Worm (Caenorhabditis elegans) whole organism, L3 larva: ENCODE measurements around the gene tbh-1.

Experiments used
- ZK546.5 ChIP-seq: sonication (generic microtip); optimal IDR thresholded peaks from 2 replicates; lab custom pipeline; 2017; ENCODE audit warnings: missing biosample characterization, missing genetic modification characterization
- aly-2 ChIP-seq: fragments of 150-350 bp; optimal IDR thresholded peaks from 2 replicates; lab custom pipeline; 2014; ENCODE audit warnings: missing biosample characterization, missing genetic modification characterization
- ama-1 ChIP-seq: fragments of 150-350 bp; optimal IDR thresholded peaks from 2 replicates; lab custom pipeline; 2018
- ceh-16 ChIP-seq: sonication (generic microtip); optimal IDR thresholded peaks from 2 replicates; lab custom pipeline; 2017; ENCODE audit warnings: missing biosample characterization, missing genetic modification characterization
- ceh-28 ChIP-seq: fragments of 150-350 bp; optimal IDR thresholded peaks from 2 replicates; lab custom pipeline; 2014; ENCODE audit warnings: missing biosample characterization, missing genetic modification reagents, missing genetic modification characterization
- ceh-82 ChIP-seq: fragments of 150-350 bp; optimal IDR thresholded peaks from 2 replicates; lab custom pipeline; 2014; ENCODE audit warnings: missing biosample characterization, missing genetic modification characterization
- ceh-9 ChIP-seq: sonication (generic microtip); optimal IDR thresholded peaks from 2 replicates; lab custom pipeline; 2018; ENCODE audit warnings: missing biosample characterization, missing genetic modification characterization
- daf-12 ChIP-seq: fragments of 150-350 bp; optimal IDR thresholded peaks from 2 replicates; lab custom pipeline; 2014; ENCODE audit warnings: missing biosample characterization, missing genetic modification reagents, missing genetic modification characterization
- egl-27 ChIP-seq: sonication (generic microtip); optimal IDR thresholded peaks from 4 replicates; lab custom pipeline; 2017; ENCODE audit warnings: missing biosample characterization, missing genetic modification reagents, missing genetic modification characterization
- elt-1 ChIP-seq: fragments of 150-350 bp; optimal IDR thresholded peaks from 2 replicates; lab custom pipeline; 2014; ENCODE audit warnings: missing biosample characterization, missing genetic modification characterization
- elt-2 ChIP-seq: sonication (generic microtip); optimal IDR thresholded peaks from 2 replicates; lab custom pipeline; 2016; ENCODE audit warnings: missing genetic modification reagents, mild to moderate bottlenecking, missing genetic modification characterization, missing compliant biosample characterization
- elt-3 ChIP-seq, 3 experiments: fragments of 150-350 bp in 1 of 3; sonication (generic microtip) in 2 of 3; optimal IDR thresholded peaks; 2 replicates in 2 of 3; 4 replicates in 1 of 3; lab custom pipeline; 2014 to 2017; ENCODE audit warnings: missing biosample characterization in 3 of 3, missing genetic modification characterization in 3 of 3
- eor-1 ChIP-seq, 2 experiments: fragments of 150-350 bp; optimal IDR thresholded peaks; 2 replicates each; lab custom pipeline; 2014 to 2018; ENCODE audit warnings: missing biosample characterization in 2 of 2, missing genetic modification characterization in 2 of 2
- fkh-10 ChIP-seq: sonication (generic microtip); optimal IDR thresholded peaks from 2 replicates; lab custom pipeline; 2017; ENCODE audit warnings: missing biosample characterization, missing genetic modification reagents, missing genetic modification characterization
- fkh-2 ChIP-seq: fragments of 150-350 bp; optimal IDR thresholded peaks from 2 replicates; lab custom pipeline; 2014; ENCODE audit warnings: missing biosample characterization, missing genetic modification reagents, missing genetic modification characterization
- fos-1 ChIP-seq: fragments of 150-350 bp; optimal IDR thresholded peaks from 2 replicates; lab custom pipeline; 2014; ENCODE audit warnings: missing biosample characterization, missing genetic modification characterization
- hmg-11 ChIP-seq: sonication (generic microtip); optimal IDR thresholded peaks from 2 replicates; lab custom pipeline; 2016; ENCODE audit warnings: missing genetic modification characterization, missing compliant biosample characterization
- jun-1 ChIP-seq: fragments of 150-350 bp; optimal IDR thresholded peaks from 2 replicates; lab custom pipeline; 2014; ENCODE audit warnings: missing biosample characterization, missing genetic modification reagents, missing genetic modification characterization
- lin-15B ChIP-seq: fragments of 150-350 bp; optimal IDR thresholded peaks from 2 replicates; lab custom pipeline; 2014; ENCODE audit warnings: missing biosample characterization, missing genetic modification characterization
- lin-39 ChIP-seq: fragments of 150-350 bp; optimal IDR thresholded peaks from 2 replicates; lab custom pipeline; 2018; ENCODE audit warnings: missing biosample characterization, missing genetic modification reagents, missing genetic modification characterization
- lsy-12 ChIP-seq: sonication (generic microtip); optimal IDR thresholded peaks from 2 replicates; lab custom pipeline; 2016; ENCODE audit warnings: mild to moderate bottlenecking, missing genetic modification characterization, missing compliant biosample characterization
- mml-1 ChIP-seq: fragments of 150-350 bp; sonication (generic microtip); optimal IDR thresholded peaks from 3 replicates; lab custom pipeline; 2014; ENCODE audit warnings: missing biosample characterization, missing genetic modification characterization
- nfya-1 ChIP-seq: sonication (generic microtip); optimal IDR thresholded peaks from 2 replicates; lab custom pipeline; 2017; ENCODE audit warnings: missing genetic modification characterization, mild to moderate bottlenecking, missing compliant biosample characterization, antibody characterized with exemption, moderate library complexity; ENCODE audit not compliant: insufficient read depth
- nhr-11 ChIP-seq: fragments of 150-350 bp; optimal IDR thresholded peaks from 2 replicates; lab custom pipeline; 2014; ENCODE audit warnings: missing biosample characterization, missing genetic modification characterization
- nhr-12 ChIP-seq: fragments of 150-350 bp; optimal IDR thresholded peaks from 2 replicates; lab custom pipeline; 2014; ENCODE audit warnings: missing biosample characterization, missing genetic modification characterization
- nhr-23 ChIP-seq: fragments of 150-350 bp; optimal IDR thresholded peaks from 2 replicates; lab custom pipeline; 2014; ENCODE audit warnings: missing biosample characterization, missing genetic modification reagents, missing genetic modification characterization
- nhr-237 ChIP-seq: fragments of 150-350 bp; optimal IDR thresholded peaks from 2 replicates; lab custom pipeline; 2014; ENCODE audit warnings: missing biosample characterization, missing genetic modification characterization
- nhr-25 ChIP-seq: sonication (generic microtip); optimal IDR thresholded peaks from 2 replicates; lab custom pipeline; 2017; ENCODE audit warnings: missing biosample characterization, missing genetic modification characterization
- nhr-28 ChIP-seq: fragments of 150-350 bp; optimal IDR thresholded peaks from 2 replicates; lab custom pipeline; 2014; ENCODE audit warnings: missing biosample characterization, missing genetic modification characterization
- nhr-43 ChIP-seq: sonication (generic microtip); optimal IDR thresholded peaks from 2 replicates; lab custom pipeline; 2016; ENCODE audit warnings: mild to moderate bottlenecking, missing genetic modification characterization, missing compliant biosample characterization; ENCODE audit not compliant: poor library complexity, severe bottlenecking
- nhr-67 ChIP-seq: fragments of 150-350 bp; optimal IDR thresholded peaks from 2 replicates; lab custom pipeline; 2014; ENCODE audit warnings: missing biosample characterization, missing genetic modification characterization
- nhr-76 ChIP-seq: fragments of 150-350 bp; sonication (generic microtip); optimal IDR thresholded peaks from 5 replicates; lab custom pipeline; 2014; ENCODE audit warnings: missing biosample characterization, missing genetic modification characterization
- nhr-77 ChIP-seq: fragments of 150-350 bp; optimal IDR thresholded peaks from 2 replicates; lab custom pipeline; 2014; ENCODE audit warnings: missing biosample characterization, missing genetic modification characterization
- pha-4 ChIP-seq: fragments of 150-350 bp; optimal IDR thresholded peaks from 2 replicates; lab custom pipeline; 2014; ENCODE audit warnings: missing biosample characterization, missing genetic modification reagents, missing genetic modification characterization
- pqm-1 ChIP-seq: fragments of 150-350 bp; optimal IDR thresholded peaks from 2 replicates; lab custom pipeline; 2017; ENCODE audit warnings: missing biosample characterization, missing genetic modification characterization, inconsistent platforms
- sea-2 ChIP-seq: fragments of 150-350 bp; sonication (generic microtip); optimal IDR thresholded peaks from 4 replicates; lab custom pipeline; 2014; ENCODE audit warnings: missing biosample characterization, missing genetic modification reagents, missing genetic modification characterization
- skn-1 ChIP-seq: fragments of 150-350 bp; optimal IDR thresholded peaks from 2 replicates; lab custom pipeline; 2014; ENCODE audit warnings: missing biosample characterization, missing genetic modification characterization
- snpc-4 ChIP-seq: fragments of 150-350 bp; optimal IDR thresholded peaks from 2 replicates; lab custom pipeline; 2014; ENCODE audit warnings: missing biosample characterization, missing genetic modification characterization
- tbx-2 ChIP-seq: sonication (generic microtip); optimal IDR thresholded peaks from 2 replicates; lab custom pipeline; 2016; ENCODE audit warnings: mild to moderate bottlenecking, missing genetic modification characterization, missing compliant biosample characterization
- unc-39 ChIP-seq: sonication (generic microtip); optimal IDR thresholded peaks from 4 replicates; lab custom pipeline; 2017; ENCODE audit warnings: missing biosample characterization, missing genetic modification characterization
- unc-62 ChIP-seq: fragments of 150-350 bp; sonication (generic microtip); optimal IDR thresholded peaks from 4 replicates; lab custom pipeline; 2014; ENCODE audit warnings: missing biosample characterization, missing genetic modification reagents, missing genetic modification characterization
- zag-1 ChIP-seq: fragments of 150-350 bp; optimal IDR thresholded peaks from 2 replicates; lab custom pipeline; 2014; ENCODE audit warnings: missing biosample characterization, missing genetic modification characterization
- ztf-11 ChIP-seq: fragments of 150-350 bp; optimal IDR thresholded peaks from 2 replicates; lab custom pipeline; 2014; ENCODE audit warnings: missing biosample characterization, missing genetic modification characterization
- ztf-4 ChIP-seq: fragments of 150-350 bp; optimal IDR thresholded peaks from 2 replicates; lab custom pipeline; 2014; ENCODE audit warnings: missing biosample characterization, missing genetic modification characterization

tbh-1 gene

DNA sequence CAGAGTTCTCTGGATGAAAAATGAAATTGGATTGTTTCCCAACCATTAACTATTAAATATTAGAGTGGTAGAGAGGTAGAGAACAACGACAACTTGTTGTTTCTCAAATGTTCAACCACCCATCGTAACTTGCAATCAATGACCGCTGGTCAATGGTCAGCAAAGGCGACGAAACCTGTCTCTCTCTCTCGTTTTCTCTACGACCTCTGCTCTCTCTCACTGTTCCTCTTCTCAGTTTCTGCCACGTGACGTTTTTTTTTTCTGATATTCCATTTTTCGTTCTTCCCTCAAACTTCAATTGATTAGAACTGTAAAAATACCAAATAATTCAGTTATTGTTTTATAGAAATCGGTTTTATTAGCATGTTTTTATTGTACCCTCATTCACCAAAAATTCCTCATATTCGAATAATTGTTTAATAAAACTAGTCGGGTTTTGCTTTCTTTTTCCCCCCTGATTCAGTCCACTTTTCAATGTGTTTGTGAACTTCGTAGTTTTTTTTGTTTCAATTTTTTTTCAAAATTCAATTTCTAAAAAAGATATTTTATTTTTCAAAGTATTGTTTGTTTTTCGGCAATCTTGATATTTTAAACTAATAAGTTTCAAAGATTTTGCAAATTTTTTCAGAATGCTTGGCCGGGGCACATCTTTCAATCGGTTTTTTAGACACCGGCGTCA lies 7.6 kb downstream of the tbh-1 start, which contains the start of gene suox-1 (continued):
- TF ChIP-seq ZK546.5 (tag; lab: Kevin White, UChicago): no peak
- TF ChIP-seq skn-1: no peak
- TF ChIP-seq nhr-25 (tag; lab: Kevin White, UChicago): peak; percentile 48
- TF ChIP-seq aly-2: no peak

ce11 chrX:15494154-15494553 lies 10.5 kb downstream of the tbh-1 start:
- TF ChIP-seq nhr-43 (tag; lab: Kevin White, UChicago): peak; percentile 30
- no peak for TF ChIP-seq lsy-12 (tag; lab: Kevin White, UChicago)
- TF ChIP-seq pqm-1 (tag; lab: Kevin White, UChicago): peak; percentile 53
- TF ChIP-seq elt-2 (tag; lab: Kevin White, UChicago): peak; percentile 54

- TF ChIP-seq ztf-4 (tag; lab: Kevin White, UChicago) (no peak), nhr-43 (tag; lab: Kevin White, UChicago) (no peak), lin-15B (tag; lab: Kevin White, UChicago) (no peak), daf-12 (no peak), ama-1 (lab: Kevin White, UChicago) (no peak), skn-1 (no peak), nhr-25 (tag; lab: Kevin White, UChicago) (no peak), tbx-2 (tag; lab: Kevin White, UChicago) (no peak), nhr-12 (tag; lab: Kevin White, UChicago) (no peak), lsy-12 (tag; lab: Kevin White, UChicago) (no peak)
- TF ChIP-seq, all 47 proteins: peak for 0
Observed at ce11 chrX:15493322-15493721, 11.4 kb downstream of the tbh-1 start, which contains the start of gene gob-1. TSS of gene gob-1 (plus strand) at chrX:15493602.

- TF ChIP-seq nfya-1 (peak; percentile 78), ama-1 (lab: Kevin White, UChicago) (peak; percentile 67), fkh-10 (GFP tag; lab: Kevin White, UChicago) (peak; percentile 19), nhr-12 (tag; lab: Kevin White, UChicago) (no peak), fos-1 (no peak), ZK546.5 (tag; lab: Kevin White, UChicago) (no peak), snpc-4 (tag; lab: Kevin White, UChicago) (peak; percentile 84), elt-3 (tag; optimal IDR thresholded peaks at IDR 0.05; lab: Kevin White, UChicago) (no peak), lin-39 (tag; lab: Kevin White, UChicago) (peak; percentile 83), ztf-11 (tag; lab: Kevin White, UChicago) (no peak), jun-1 (tag; lab: Kevin White, UChicago) (peak; percentile 36), egl-27 (tag; lab: Kevin White, UChicago) (no peak), skn-1 (peak; percentile 52), aly-2 (no peak), ceh-16 (tag; lab: Kevin White, UChicago) (no peak), nhr-67 (tag; lab: Kevin White, UChicago) (no peak), ceh-28 (tag; lab: Kevin White, UChicago) (peak; percentile 34), fkh-2 (tag; lab: Kevin White, UChicago) (no peak), ceh-9 (tag; lab: Kevin White, UChicago) (no peak), nhr-77 (tag; lab: Kevin White, UChicago) (peak; percentile 35), tbx-2 (tag; lab: Kevin White, UChicago) (peak; percentile 68), nhr-76 (tag; lab: Kevin White, UChicago) (no peak), lin-15B (tag; lab: Kevin White, UChicago) (peak; percentile 61), unc-62 (no peak), sea-2 (GFP tag; lab: Kevin White, UChicago) (no peak), nhr-237 (tag; lab: Kevin White, UChicago) (no peak), nhr-25 (tag; lab: Kevin White, UChicago) (no peak), nhr-11 (no peak), eor-1 (tag; optimal IDR thresholded peaks at IDR 0.05; lab: Kevin White, UChicago) (no peak), elt-2 (tag; lab: Kevin White, UChicago) (peak; percentile 66), pha-4 (tag; lab: Kevin White, UChicago) (peak; percentile 69), lsy-12 (tag; lab: Kevin White, UChicago) (no peak), elt-1 (tag; lab: Kevin White, UChicago) (peak; percentile 3), mml-1 (tag; lab: Kevin White, UChicago) (no peak), daf-12 (no peak), ceh-82 (tag; lab: Kevin White, UChicago) (peak; percentile 68), zag-1 (no peak), nhr-23 (tag; lab: Kevin White, UChicago) (peak; percentile 29), nhr-43 (tag; lab: Kevin White, UChicago) (peak; percentile 63), nhr-28 (tag; lab: Kevin White, UChicago) (no peak), pqm-1 (tag; lab: Kevin White, UChicago) (peak; percentile 43), unc-39 (tag; lab: Kevin White, UChicago) (no peak), hmg-11 (tag; lab: Kevin White, UChicago) (peak; percentile 85)
Observed at ce11 chrX:15492759-15493158, 11.9 kb downstream of the tbh-1 start.
